Fruit fly (Drosophila melanogaster): ENCODE results near the gene Rnf11.
"Not testable (repeated sequence)": the region's sequence is repeated elsewhere in the genome, so short reads cannot be mapped to it uniquely, and the experiment has no call there.

Gene Rnf11

DNA sequence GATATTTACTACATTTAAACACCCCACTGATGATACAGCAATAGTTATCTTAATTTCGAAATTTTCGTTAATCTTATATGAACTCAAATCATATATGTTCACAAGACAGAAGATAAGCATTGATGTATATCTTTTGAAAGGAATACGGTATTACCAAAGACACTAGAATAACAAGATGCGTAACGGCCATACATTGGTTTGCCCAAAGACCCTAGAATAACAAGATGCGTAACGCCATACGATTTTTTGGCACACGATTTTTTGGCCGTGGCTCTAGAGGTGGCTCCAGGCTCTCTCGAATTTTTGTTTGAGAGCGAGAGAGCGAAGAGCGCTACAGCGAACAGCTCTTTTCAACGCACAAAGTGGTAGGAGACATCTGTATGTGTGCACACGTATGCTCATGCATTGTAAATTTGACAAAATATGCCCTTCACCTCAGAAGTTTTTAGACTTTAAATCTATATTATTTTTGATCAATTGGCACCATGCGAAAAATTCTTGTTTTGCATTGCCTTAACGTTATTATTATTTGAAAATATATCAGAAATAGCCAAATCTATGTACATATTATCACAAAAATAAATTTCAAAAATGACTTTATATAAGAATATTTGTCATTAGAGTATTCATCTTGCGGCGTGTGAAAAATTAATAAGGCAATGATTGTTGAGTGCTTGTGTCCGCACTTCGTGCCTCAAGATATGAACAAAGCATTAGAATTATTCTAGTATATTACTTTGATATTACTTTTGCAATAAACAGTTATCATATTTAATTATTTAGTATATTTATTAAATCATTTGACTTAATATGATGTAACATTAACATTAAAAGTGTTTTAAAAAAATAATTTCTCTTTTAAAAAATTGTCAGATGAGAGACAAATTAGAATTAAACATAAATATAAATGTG lies 8.0 kb upstream of the Rnf11 start, which contains the start of gene Syt7:
Syt7 (minus strand) TSS at position 51 of the 912 bp plus-strand sequence.
- not testable (repeated sequence) for TF ChIP-seq Hr39, Sox102F, fkh (GFP tag; optimal IDR thresholded peaks at IDR 0.05)

DNA sequence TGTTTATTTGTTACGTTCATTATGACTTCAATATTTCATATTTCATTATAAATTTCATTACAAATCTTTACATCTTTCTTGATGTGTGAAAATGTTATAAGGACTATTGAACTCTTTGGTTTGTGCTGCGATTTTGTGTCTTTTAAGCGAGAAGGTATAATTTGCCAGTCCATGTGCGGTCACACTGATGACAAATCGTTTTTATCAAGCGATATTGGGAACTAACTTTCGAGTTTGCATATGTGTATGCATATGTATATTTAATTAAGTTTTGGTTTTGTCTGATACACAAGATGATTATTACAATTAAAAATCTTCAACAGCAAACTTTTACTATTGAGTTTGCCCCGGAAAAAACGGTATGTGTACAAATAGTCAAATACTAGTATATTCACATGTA lies 6.8 kb upstream of the Rnf11 start, which contains the start of gene Rad23:
Rad23 (plus strand) TSS at position 163 of the 400 bp plus-strand sequence.
- TF ChIP-seq cyc (GFP tag; optimal IDR thresholded peaks at IDR 0.05) (peak; percentile 4), ss (GFP tag; optimal IDR thresholded peaks at IDR 0.05) (peak in 1 of 2 experiments; percentile 48), CG31627 (GFP tag; optimal IDR thresholded peaks at IDR 0.05) (peak; percentile 15), pdm3 (GFP tag; optimal IDR thresholded peaks at IDR 0.05) (peak; percentile 15), Sox14 (GFP tag; optimal IDR thresholded peaks at IDR 0.05) (peak; percentile 28), fd59A (GFP tag; optimal IDR thresholded peaks at IDR 0.05) (no peak), topi (GFP tag; optimal IDR thresholded peaks at IDR 0.05) (peak; percentile 15), CG3032 (tag; optimal IDR thresholded peaks at IDR 0.05) (peak; percentile 15), CG6808 (GFP tag; optimal IDR thresholded peaks at IDR 0.05) (no peak), CG6163 (GFP tag; IDR thresholded peaks at IDR 0.05) (no peak), CG11294 (GFP tag; IDR thresholded peaks at IDR 0.05) (no peak), Eip78C (GFP tag) (peak; percentile 69), vri (GFP tag; optimal IDR thresholded peaks at IDR 0.05) (no peak)

DNA sequence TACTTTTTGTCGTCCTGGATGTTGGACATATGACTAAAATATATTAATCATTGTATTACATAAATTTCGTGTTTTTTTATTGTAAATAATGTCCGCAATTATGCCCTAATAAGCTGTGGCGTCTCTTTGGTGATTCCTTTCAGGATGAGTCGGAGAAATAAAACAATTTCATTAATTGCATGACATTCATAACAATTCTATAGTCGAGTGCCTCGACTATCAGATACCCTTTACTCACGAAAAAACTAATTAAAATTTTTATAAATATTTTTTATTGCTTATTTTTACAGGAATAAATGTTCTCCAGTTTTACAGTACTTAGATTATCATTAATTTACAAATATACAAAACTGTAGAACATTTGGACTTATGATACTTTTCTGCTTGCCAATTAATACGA lies 4.1 kb upstream of the Rnf11 start:
- TF ChIP-seq CG31627 (GFP tag; optimal IDR thresholded peaks at IDR 0.05) (no peak), fd59A (GFP tag; optimal IDR thresholded peaks at IDR 0.05) (no peak), Eip78C (GFP tag) (no peak), topi (GFP tag; optimal IDR thresholded peaks at IDR 0.05) (no peak), CG6163 (GFP tag; IDR thresholded peaks at IDR 0.05) (no peak), spab (GFP tag; optimal IDR thresholded peaks at IDR 0.05) (no peak), CG1621 (tag; optimal IDR thresholded peaks at IDR 0.05) (no peak), esn (GFP tag; optimal IDR thresholded peaks at IDR 0.05) (no peak), dsx (GFP tag; optimal IDR thresholded peaks at IDR 0.05; ENCODE audit: poor library complexity, severe bottlenecking) (no peak), CG7368 (GFP tag; optimal IDR thresholded peaks at IDR 0.05) (no peak), CG11762 (GFP tag; optimal IDR thresholded peaks at IDR 0.05; ENCODE audit: insufficient read depth) (no peak), OdsH (GFP tag; optimal IDR thresholded peaks at IDR 0.05) (no peak)

DNA sequence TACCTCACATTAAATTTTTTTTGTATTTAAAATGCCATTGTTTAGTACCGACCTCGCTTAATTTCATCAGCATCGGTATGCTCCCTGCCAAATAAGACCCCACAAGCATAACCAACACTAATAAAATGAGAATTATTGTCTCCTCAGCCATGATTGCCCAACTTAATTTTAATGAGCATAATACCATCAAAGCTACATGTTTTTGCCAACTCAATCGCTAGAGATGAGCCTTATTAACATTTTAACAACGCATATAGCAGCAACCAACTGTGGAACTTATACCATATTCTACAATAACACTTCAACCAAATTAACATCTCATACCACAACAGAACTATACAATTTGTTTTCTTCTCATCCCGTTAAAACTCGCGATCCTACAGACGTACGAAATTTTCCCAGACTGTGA lies 1.0 kb upstream of the Rnf11 start, which contains the start of gene Zip102B:
Zip102B (minus strand) TSS at position 392 of the 409 bp plus-strand sequence.
- TF ChIP-seq CG1621 (tag; optimal IDR thresholded peaks at IDR 0.05): no peak
- no peak for TF ChIP-seq Ets96B (tag; optimal IDR thresholded peaks at IDR 0.05)
- TF ChIP-seq CG10631 (GFP tag; optimal IDR thresholded peaks at IDR 0.05): no peak
- no peak for TF ChIP-seq OdsH (GFP tag; optimal IDR thresholded peaks at IDR 0.05)
- TF ChIP-seq dac (GFP tag; optimal IDR thresholded peaks at IDR 0.05): no peak
- TF ChIP-seq esn (GFP tag; optimal IDR thresholded peaks at IDR 0.05): no peak
- peak; percentile 72 for TF ChIP-seq Eip78C (GFP tag)
- no peak for TF ChIP-seq CG10669 (GFP tag; optimal IDR thresholded peaks at IDR 0.05)

DNA sequence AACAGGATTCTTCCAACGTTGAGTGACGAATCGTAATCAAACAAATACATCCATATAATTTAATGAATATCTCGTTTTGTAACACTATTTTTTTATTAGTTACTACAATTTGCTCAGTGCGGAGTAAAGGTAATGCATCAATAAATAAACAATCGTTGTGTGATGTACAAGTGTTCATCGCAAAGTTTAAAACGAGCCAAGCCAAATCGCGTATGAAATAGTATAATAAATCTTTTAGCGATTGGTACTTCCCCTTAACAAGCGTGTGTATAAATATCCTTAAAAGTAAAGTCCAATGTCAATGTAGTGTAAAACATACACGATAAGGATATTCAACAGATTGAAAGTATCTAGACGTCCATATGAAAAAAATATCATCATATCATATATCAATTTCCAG lies 599 bp downstream of the Rnf11 start:
- TF ChIP-seq CG10631 (GFP tag; optimal IDR thresholded peaks at IDR 0.05) (peak; percentile 4), Lpt (GFP tag; optimal IDR thresholded peaks at IDR 0.05) (no peak), CG6276 (GFP tag; optimal IDR thresholded peaks at IDR 0.05) (no peak), CG32006 (GFP tag; optimal IDR thresholded peaks at IDR 0.05) (no peak), CG15336 (GFP tag; IDR thresholded peaks at IDR 0.05) (no peak), Ets21C (GFP tag; optimal IDR thresholded peaks at IDR 0.05) (no peak)

All from whole organism, prepupa.